Worm (Caenorhabditis elegans): ENCODE measurements around the gene Y48G9A.6.

- TF ChIP-seq nhr-77 (tag; optimal IDR thresholded peaks at IDR 0.05) (no peak), ceh-28 (tag; optimal IDR thresholded peaks at IDR 0.05) (no peak), Y105C5A.15 (GFP tag; IDR thresholded peaks at IDR 0.05) (no peak), pha-4 (GFP tag; IDR thresholded peaks at IDR 0.05) (no peak), pha-4 (tag; optimal IDR thresholded peaks at IDR 0.05) (no peak)
Measured at ce11 chrIII:2084829-2085228, 32.8 kb upstream of the Y48G9A.6 start.
